Worm (Caenorhabditis elegans): Measurements from ENCODE around the gene mnk-1.

DNA sequence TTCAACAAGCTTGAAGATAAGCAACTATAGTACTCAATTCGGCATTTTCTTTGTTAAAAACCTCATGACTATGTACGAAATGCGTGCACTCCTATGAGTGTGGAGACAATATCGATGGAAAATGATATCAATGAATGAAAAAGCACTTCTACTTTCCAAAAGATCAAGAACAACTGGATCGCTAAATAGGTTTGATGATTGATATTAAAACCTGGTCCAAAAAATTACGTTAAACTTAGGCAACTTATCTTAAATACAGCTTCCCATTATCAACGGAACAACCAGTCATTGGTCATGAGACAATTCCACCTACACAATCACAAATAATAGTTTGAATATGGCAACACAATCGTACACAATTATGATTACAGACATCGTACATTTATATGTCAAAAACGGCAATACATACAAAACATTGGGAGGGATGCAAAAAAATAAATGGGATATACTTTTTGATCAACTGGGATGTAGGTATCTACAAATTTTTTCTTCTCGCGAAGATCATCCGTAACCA lies 4.9 kb upstream of the mnk-1 start:
- no peak for TF ChIP-seq hmbx-1 (tag; optimal IDR thresholded peaks at IDR 0.05)
- TF ChIP-seq ama-1 (optimal IDR thresholded peaks at IDR 0.05): no peak
- no peak for TF ChIP-seq scrt-1 (GFP tag; IDR thresholded peaks at IDR 0.05)
- TF ChIP-seq tra-4 (tag; optimal IDR thresholded peaks at IDR 0.05): no peak
- TF ChIP-seq F13C5.2 (tag; optimal IDR thresholded peaks at IDR 0.05): no peak
- TF ChIP-seq pes-1 (GFP tag; IDR thresholded peaks at IDR 0.05): no peak
- no peak for TF ChIP-seq ets-7 (tag; optimal IDR thresholded peaks at IDR 0.05)
- TF ChIP-seq sea-1 (GFP tag; conservative IDR thresholded peaks at IDR 0.05): no peak
- TF ChIP-seq tbx-37 (GFP tag; conservative IDR thresholded peaks at IDR 0.05): no peak
- TF ChIP-seq B0310.2 (tag; optimal IDR thresholded peaks at IDR 0.05): no peak
- no peak for TF ChIP-seq hmg-4 (GFP tag; optimal IDR thresholded peaks at IDR 0.05)
- TF ChIP-seq ceh-36 (tag; optimal IDR thresholded peaks at IDR 0.05): no peak

All from whole organism, early embryonic.